Worm (Caenorhabditis elegans): Measurements from ENCODE around the gene C16C8.25.

DNA sequence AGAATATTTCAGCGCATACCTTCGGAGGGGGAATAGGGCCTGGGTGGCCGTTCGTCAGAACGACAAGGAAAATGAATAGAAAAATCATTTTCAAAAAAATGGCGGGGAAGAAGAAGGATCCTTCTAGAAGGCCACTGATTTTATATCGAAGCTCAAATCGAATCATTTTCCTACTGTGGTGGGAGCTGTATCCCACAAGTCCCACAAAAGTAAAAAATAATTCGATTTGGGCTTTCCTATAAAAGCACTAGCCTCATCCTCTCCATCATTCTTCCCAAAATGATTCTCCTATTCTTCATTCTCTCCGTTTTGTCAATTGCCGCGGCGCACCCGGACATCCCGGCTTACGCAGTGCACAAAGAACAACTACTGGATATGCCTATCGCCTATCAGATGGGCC lies 9.2 kb downstream of the C16C8.25 start, which contains the start of the genes C16C8.26 and C16C8.19:
- TF ChIP-seq unc-62 (GFP tag; optimal IDR thresholded peaks at IDR 0.05) (no peak), mbf-1 (tag; optimal IDR thresholded peaks at IDR 0.05) (no peak), lin-39 (tag; optimal IDR thresholded peaks at IDR 0.05) (no peak), lin-13 (GFP tag; optimal IDR thresholded peaks at IDR 0.05) (no peak), lsy-2 (tag; optimal IDR thresholded peaks at IDR 0.05) (no peak), nhr-237 (tag; optimal IDR thresholded peaks at IDR 0.05) (no peak), unc-39 (tag; optimal IDR thresholded peaks at IDR 0.05) (no peak), mdl-1 (tag; optimal IDR thresholded peaks at IDR 0.05) (no peak), nhr-11 (tag; optimal IDR thresholded peaks at IDR 0.05) (no peak)
